Fruit fly (Drosophila melanogaster) whole organism, prepupa: ENCODE data around the gene Gss2.
"Not testable (repeated sequence)": the region's sequence is repeated elsewhere in the genome, so short reads cannot be mapped to it uniquely, and the experiment has no call there.

Experiments
- Blimp-1 ChIP-seq: fragments of 200-800 bp; sonication (Bioruptor generic); optimal IDR thresholded peaks from 3 replicates; lab custom pipeline; 2017; ENCODE audit warnings: missing biosample characterization, missing genetic modification characterization, mild to moderate bottlenecking, moderate library complexity, missing genetic modification reagents
- CG10631 ChIP-seq: fragments of 200-800 bp; sonication (Bioruptor generic); optimal IDR thresholded peaks from 2 replicates; lab custom pipeline; 2016; ENCODE audit warnings: missing biosample characterization, missing genetic modification characterization
- CG10669 ChIP-seq: fragments of 200-800 bp; sonication (Bioruptor generic); optimal IDR thresholded peaks from 3 replicates; lab custom pipeline; 2018; ENCODE audit warnings: missing biosample characterization, mild to moderate bottlenecking, missing genetic modification characterization, moderate library complexity
- CG15336 ChIP-seq: fragments of 200-800 bp; sonication (Bioruptor generic); IDR thresholded peaks from 2 replicates; pipeline ENCODE4 v1.3.6; 2022; ENCODE audit warnings: missing biosample characterization, missing genetic modification characterization
- CG16779 ChIP-seq: fragments of 200-800 bp; sonication (Bioruptor generic); optimal IDR thresholded peaks from 3 replicates; lab custom pipeline; 2017; ENCODE audit warnings: missing biosample characterization, mild to moderate bottlenecking, missing genetic modification characterization
- CG3032 ChIP-seq: fragments of 200-800 bp; optimal IDR thresholded peaks from 2 replicates; lab custom pipeline; 2019; ENCODE audit warnings: missing biosample characterization, mild to moderate bottlenecking, missing genetic modification characterization, moderate library complexity
- CG31627 ChIP-seq: fragments of 200-800 bp; sonication (Bioruptor generic); optimal IDR thresholded peaks from 3 replicates; lab custom pipeline; 2016; ENCODE audit warnings: missing biosample characterization, missing genetic modification characterization
- CG32006 ChIP-seq: fragments of 200-800 bp; sonication (Bioruptor generic); optimal IDR thresholded peaks from 3 replicates; lab custom pipeline; 2017; ENCODE audit warnings: missing biosample characterization, mild to moderate bottlenecking, missing genetic modification characterization
- CG34406 ChIP-seq: fragments of 200-800 bp; sonication (Bioruptor generic); optimal IDR thresholded peaks from 3 replicates; lab custom pipeline; 2016; ENCODE audit warnings: missing biosample characterization, missing genetic modification characterization
- CG4318 ChIP-seq: fragments of 200-800 bp; sonication (Bioruptor generic); optimal IDR thresholded peaks from 3 replicates; lab custom pipeline; 2017; ENCODE audit warnings: missing biosample characterization, mild to moderate bottlenecking, missing genetic modification characterization
- CG6163 ChIP-seq: fragments of 200-800 bp; sonication (Bioruptor generic); IDR thresholded peaks from 3 replicates; pipeline ENCODE4 v1.3.6; 2022; ENCODE audit warnings: missing biosample characterization, missing genetic modification characterization
- CG6808 ChIP-seq: fragments of 200-800 bp; sonication (Bioruptor generic); optimal IDR thresholded peaks from 3 replicates; lab custom pipeline; 2017; ENCODE audit warnings: missing biosample characterization, missing genetic modification characterization, mild to moderate bottlenecking, moderate library complexity, missing genetic modification reagents
- CG6854 ChIP-seq: fragments of 200-800 bp; sonication (Bioruptor generic); optimal IDR thresholded peaks from 2 replicates; lab custom pipeline; 2017; ENCODE audit warnings: missing biosample characterization, mild to moderate bottlenecking, missing genetic modification characterization
- CG7368 ChIP-seq: fragments of 200-800 bp; sonication (Bioruptor generic); optimal IDR thresholded peaks from 3 replicates; lab custom pipeline; 2016; ENCODE audit warnings: missing biosample characterization, missing genetic modification characterization
- CG8319 ChIP-seq: fragments of 200-800 bp; sonication (Bioruptor generic); optimal IDR thresholded peaks from 3 replicates; lab custom pipeline; 2016; ENCODE audit warnings: missing biosample characterization, missing genetic modification characterization
- CG8632 ChIP-seq: fragments of 200-800 bp; sonication (Bioruptor generic); optimal IDR thresholded peaks from 3 replicates; lab custom pipeline; 2016; ENCODE audit warnings: missing biosample characterization, missing genetic modification characterization
- Eip78C ChIP-seq: fragments of 200-800 bp; sonication (Bioruptor generic); peaks from one replicate; lab custom pipeline; 2016; ENCODE audit warnings: missing biosample characterization, missing genetic modification characterization
- Eip93F ChIP-seq: fragments of 200-800 bp; sonication (Bioruptor generic); optimal IDR thresholded peaks from 2 replicates; lab custom pipeline; 2016; ENCODE audit warnings: missing biosample characterization, mild to moderate bottlenecking, missing genetic modification characterization
- Ets96B ChIP-seq: fragments of 200-800 bp; optimal IDR thresholded peaks from 2 replicates; lab custom pipeline; 2019; ENCODE audit warnings: missing biosample characterization, mild to moderate bottlenecking, missing genetic modification characterization, moderate library complexity
- Hr38 ChIP-seq: sonication (Bioruptor generic); optimal IDR thresholded peaks from 2 replicates; lab custom pipeline; 2016; ENCODE audit warnings: missing biosample characterization, missing genetic modification characterization
- Smox ChIP-seq: fragments of 200-800 bp; sonication (Bioruptor generic); optimal IDR thresholded peaks from 3 replicates; lab custom pipeline; 2016; ENCODE audit warnings: missing biosample characterization, missing genetic modification characterization
- Sox102F ChIP-seq: fragments of 200-800 bp; sonication (Bioruptor generic); optimal IDR thresholded peaks from 2 replicates; lab custom pipeline; 2016; ENCODE audit warnings: missing biosample characterization, mild to moderate bottlenecking, missing genetic modification characterization
- Sox14 ChIP-seq: fragments of 200-800 bp; sonication (Bioruptor generic); optimal IDR thresholded peaks from 3 replicates; lab custom pipeline; 2016; ENCODE audit warnings: missing biosample characterization, missing genetic modification characterization
- Sox15 ChIP-seq: fragments of 200-800 bp; sonication (Bioruptor generic); optimal IDR thresholded peaks from 3 replicates; lab custom pipeline; 2016; ENCODE audit warnings: missing biosample characterization, missing genetic modification characterization
- acj6 ChIP-seq: fragments of 200-800 bp; sonication (Bioruptor generic); optimal IDR thresholded peaks from 3 replicates; lab custom pipeline; 2016; ENCODE audit warnings: missing biosample characterization, missing genetic modification characterization
- cyc ChIP-seq: fragments of 200-800 bp; sonication (Bioruptor generic); optimal IDR thresholded peaks from 3 replicates; lab custom pipeline; 2016; ENCODE audit warnings: missing biosample characterization, missing genetic modification characterization
- dsx ChIP-seq: fragments of 200-800 bp; optimal IDR thresholded peaks from 3 replicates; lab custom pipeline; 2019; ENCODE audit warnings: missing biosample characterization, mild to moderate bottlenecking, missing genetic modification characterization, moderate library complexity; ENCODE audit not compliant: poor library complexity, severe bottlenecking
- eg ChIP-seq: fragments of 200-800 bp; sonication (Bioruptor generic); IDR thresholded peaks from 3 replicates; pipeline ENCODE4 v1.3.6; 2022; ENCODE audit warnings: missing biosample characterization, missing genetic modification characterization
- esn ChIP-seq: fragments of 200-800 bp; sonication (Bioruptor generic); optimal IDR thresholded peaks from 2 replicates; lab custom pipeline; 2016; ENCODE audit warnings: missing biosample characterization, mild to moderate bottlenecking, missing genetic modification characterization, moderate library complexity
- fd59A ChIP-seq: fragments of 200-800 bp; sonication (Bioruptor generic); optimal IDR thresholded peaks from 2 replicates; lab custom pipeline; 2017; ENCODE audit warnings: missing biosample characterization, mild to moderate bottlenecking, missing genetic modification characterization, missing genetic modification reagents
- fd85E ChIP-seq: fragments of 200-800 bp; sonication (Bioruptor generic); optimal IDR thresholded peaks from 3 replicates; lab custom pipeline; 2016; ENCODE audit warnings: missing biosample characterization, missing genetic modification characterization
- fkh ChIP-seq: fragments of 200-800 bp; sonication (Bioruptor generic); optimal IDR thresholded peaks from 3 replicates; lab custom pipeline; 2017; ENCODE audit warnings: missing biosample characterization, mild to moderate bottlenecking, missing genetic modification characterization, moderate library complexity
- lz ChIP-seq: fragments of 200-800 bp; sonication (Bioruptor generic); optimal IDR thresholded peaks from 3 replicates; lab custom pipeline; 2016; ENCODE audit warnings: missing biosample characterization, missing genetic modification characterization
- net ChIP-seq: fragments of 200-800 bp; sonication (Bioruptor generic); optimal IDR thresholded peaks from 3 replicates; lab custom pipeline; 2016; ENCODE audit warnings: missing biosample characterization, missing genetic modification characterization
- pdm3 ChIP-seq: fragments of 200-800 bp; sonication (Bioruptor generic); optimal IDR thresholded peaks from 3 replicates; lab custom pipeline; 2016; ENCODE audit warnings: missing biosample characterization, missing genetic modification characterization
- salr ChIP-seq, 2 experiments: fragments of 200-800 bp; sonication (Bioruptor generic); optimal IDR thresholded peaks; 3 replicates each; lab custom pipeline; 2016 to 2018; ENCODE audit warnings: missing biosample characterization in 2 of 2, missing genetic modification characterization in 2 of 2, mild to moderate bottlenecking in 1 of 2
- ss ChIP-seq, 2 experiments: fragments of 200-800 bp; sonication (Bioruptor generic); optimal IDR thresholded peaks; 2 replicates in 1 of 2; 3 replicates in 1 of 2; lab custom pipeline; 2017 to 2018; ENCODE audit warnings: mild to moderate bottlenecking in 2 of 2, missing biosample characterization in 2 of 2, missing genetic modification characterization in 2 of 2, moderate library complexity in 1 of 2
- svp ChIP-seq: fragments of 200-800 bp; sonication (Bioruptor generic); peaks from one replicate; lab custom pipeline; 2016; ENCODE audit warnings: missing biosample characterization, missing genetic modification characterization
- topi ChIP-seq: fragments of 200-800 bp; sonication (Bioruptor generic); optimal IDR thresholded peaks from 3 replicates; lab custom pipeline; 2016; ENCODE audit warnings: missing biosample characterization, missing genetic modification characterization
- vri ChIP-seq: fragments of 200-800 bp; sonication (Bioruptor generic); optimal IDR thresholded peaks from 3 replicates; lab custom pipeline; 2016; ENCODE audit warnings: missing biosample characterization, mild to moderate bottlenecking, missing genetic modification characterization

Gss2 gene

dm6 chrX:17899402-17899801 lies at the start of gene Gss2:
Gene Gss2, plus strand, starts transcription at chrX:17899702.
- not testable (repeated sequence) for TF ChIP-seq CG3032 (tag; lab: Kevin White, UChicago); fkh (GFP tag; lab: Kevin White, UChicago); CG10631 (GFP tag; lab: Kevin White, UChicago)

- TF ChIP-seq esn (peak; percentile 38), fkh (GFP tag; lab: Kevin White, UChicago) (peak; percentile 100), fd85E (GFP tag; lab: Kevin White, UChicago) (no peak), Smox (GFP tag; lab: Kevin White, UChicago) (no peak), CG7368 (GFP tag; lab: Kevin White, UChicago) (no peak), Eip78C (GFP tag; lab: Kevin White, UChicago) (peak; percentile 69), CG6163 (GFP tag; lab: Robert Waterston, UW) (0 out of 3 replicates have a peak, but pooled peaks have one; percentile 16)
These were observed 49.3 kb upstream of the Gss2 start, which contains the start of the genes CG15814 and Spt7 for dm6 chrX:17850179-17850578. Gene CG15814, minus strand, starts transcription at chrX:17850342. Gene Spt7, plus strand, starts transcription at chrX:17850460.

dm6 chrX:17852457-17852856 lies 47.0 kb upstream of the Gss2 start, which contains the start of gene CG32554:
Gene CG32554, minus strand, starts transcription at chrX:17852685.
- peak; percentile 89 for TF ChIP-seq fkh (GFP tag; lab: Kevin White, UChicago)
- no peak for TF ChIP-seq CG6854

- TF ChIP-seq CG16779 (tag; lab: Kevin White, UChicago) (no peak), salr (GFP tag; optimal IDR thresholded peaks at IDR 0.05; lab: Kevin White, UChicago) (no peak), ss (GFP tag; optimal IDR thresholded peaks at IDR 0.05; lab: Kevin White, UChicago) (no peak), lz (GFP tag; lab: Kevin White, UChicago) (no peak), Sox15 (GFP tag; lab: Kevin White, UChicago) (no peak), svp (GFP tag; lab: Kevin White, UChicago) (no peak), dsx (GFP tag; lab: Kevin White, UChicago) (no peak), CG8632 (GFP tag; lab: Kevin White, UChicago) (no peak), cyc (GFP tag; lab: Kevin White, UChicago) (no peak), fd59A (GFP tag; lab: Kevin White, UChicago) (no peak), Ets96B (no peak), vri (no peak), CG32006 (no peak), Smox (GFP tag; lab: Kevin White, UChicago) (no peak), Blimp-1 (GFP tag; lab: Kevin White, UChicago) (no peak), CG6854 (no peak)
These were observed 43.5 kb upstream of the Gss2 start, which contains the start of gene Mco4 for dm6 chrX:17856029-17856428. Gene Mco4, minus strand, starts transcription at chrX:17856129.

dm6 chrX:17856458-17857277 lies 42.8 kb upstream of the Gss2 start, which contains the start of gene Srx:
Gene Srx, plus strand, starts transcription at chrX:17856974.
- TF ChIP-seq CG15336 (GFP tag; lab: Robert Waterston, UW) (peak; percentile 50), Hr38 (GFP tag; lab: Kevin White, UChicago) (no peak), cyc (GFP tag; lab: Kevin White, UChicago) (no peak), eg (peak; percentile 66), dsx (GFP tag; lab: Kevin White, UChicago) (peak; percentile 18), CG31627 (GFP tag; lab: Kevin White, UChicago) (peak; percentile 28), Blimp-1 (GFP tag; lab: Kevin White, UChicago) (peak; percentile 76), CG34406 (no peak), topi (peak; percentile 21), CG6808 (GFP tag; lab: Kevin White, UChicago) (peak; percentile 60), vri (peak; percentile 79), CG7368 (GFP tag; lab: Kevin White, UChicago) (no peak), net (GFP tag; lab: Kevin White, UChicago) (peak; percentile 28), CG8319 (GFP tag; lab: Kevin White, UChicago) (no peak), pdm3 (GFP tag; lab: Kevin White, UChicago) (no peak), acj6 (GFP tag; lab: Kevin White, UChicago) (peak; percentile 15), Sox102F (GFP tag; lab: Kevin White, UChicago) (no peak), Eip93F (peak; percentile 54), Sox14 (GFP tag; lab: Kevin White, UChicago) (peak; percentile 23), Eip78C (GFP tag; lab: Kevin White, UChicago) (peak; percentile 65), CG10669 (GFP tag; lab: Kevin White, UChicago) (no peak), CG4318 (GFP tag; lab: Kevin White, UChicago) (no peak), fkh (GFP tag; lab: Kevin White, UChicago) (peak; percentile 17)
